Worm (Caenorhabditis elegans) whole organism, L1 larva: Measurements from ENCODE around the gene catp-7.

ENCODE experiments used
- C04F5.9 ChIP-seq: sonication (generic microtip); optimal IDR thresholded peaks from 2 replicates; lab custom pipeline; 2016; ENCODE audit warnings: missing genetic modification characterization, missing compliant biosample characterization
- F16B12.6 ChIP-seq: fragments of 150-350 bp; optimal IDR thresholded peaks from 2 replicates; lab custom pipeline; 2014; ENCODE audit warnings: missing biosample characterization, missing genetic modification characterization
- ama-1 ChIP-seq: fragments of 150-350 bp; optimal IDR thresholded peaks from 2 replicates; lab custom pipeline; 2014
- ceh-82 ChIP-seq, 3 experiments: fragments of 150-350 bp in 1 of 3; sonication (generic microtip) in 2 of 3; optimal IDR thresholded peaks; 2 replicates each; lab custom pipeline; 2014 to 2017; ENCODE audit warnings: missing biosample characterization in 3 of 3, missing genetic modification characterization in 3 of 3
- ceh-90 ChIP-seq: sonication (generic microtip); optimal IDR thresholded peaks from 2 replicates; lab custom pipeline; 2016; ENCODE audit warnings: missing genetic modification characterization, missing compliant biosample characterization
- ces-1 ChIP-seq: fragments of 150-350 bp; optimal IDR thresholded peaks from 2 replicates; lab custom pipeline; 2014; ENCODE audit warnings: missing biosample characterization, missing genetic modification reagents, missing genetic modification characterization
- efl-1 ChIP-seq, 4 experiments: fragments of 150-350 bp; optimal IDR thresholded peaks in 3 of 4; peaks in 1 of 4; 1 replicate in 1 of 4; 2 replicates in 3 of 4; lab custom pipeline; 2014; ENCODE audit warnings: missing biosample characterization in 2 of 4, missing genetic modification characterization in 2 of 4, missing genetic modification reagents in 2 of 4
- egl-27 ChIP-seq, 2 experiments: fragments of 150-350 bp in 1 of 2; sonication (generic microtip); optimal IDR thresholded peaks; 3 replicates each; lab custom pipeline; 2017 to 2018; ENCODE audit warnings: missing biosample characterization in 2 of 2, missing genetic modification characterization in 2 of 2, missing genetic modification reagents in 2 of 2
- elt-2 ChIP-seq: sonication (generic microtip); optimal IDR thresholded peaks from 2 replicates; lab custom pipeline; 2016; ENCODE audit warnings: missing genetic modification characterization, mild to moderate bottlenecking, inconsistent platforms, missing compliant biosample characterization, missing genetic modification reagents
- ets-5 ChIP-seq: fragments of 200-800 bp; sonication (Bioruptor generic); IDR thresholded peaks from 2 replicates; pipeline ENCODE4 v1.3.6; 2022; ENCODE audit warnings: missing genetic modification characterization, missing compliant biosample characterization
- fkh-4 ChIP-seq: sonication (generic microtip); optimal IDR thresholded peaks from 2 replicates; lab custom pipeline; 2016; ENCODE audit warnings: missing compliant biosample characterization, missing genetic modification characterization, borderline replicate concordance
- fkh-8 ChIP-seq: sonication (generic microtip); optimal IDR thresholded peaks from 2 replicates; lab custom pipeline; 2016; ENCODE audit warnings: mild to moderate bottlenecking, missing genetic modification characterization, missing compliant biosample characterization
- hlh-17 ChIP-seq: fragments of 200-800 bp; sonication (Bioruptor generic); optimal IDR thresholded peaks from 2 replicates; lab custom pipeline; 2018; ENCODE audit warnings: missing genetic modification characterization, mild to moderate bottlenecking, missing compliant biosample characterization, moderate library complexity, borderline replicate concordance
- hlh-4 ChIP-seq: sonication (generic microtip); optimal IDR thresholded peaks from 2 replicates; lab custom pipeline; 2016; ENCODE audit warnings: mild to moderate bottlenecking, missing genetic modification characterization, missing compliant biosample characterization
- hpl-2 ChIP-seq: fragments of 150-350 bp; optimal IDR thresholded peaks from 2 replicates; lab custom pipeline; 2014; ENCODE audit warnings: missing biosample characterization, missing genetic modification reagents, missing genetic modification characterization
- lin-14 ChIP-seq: fragments of 200-800 bp; sonication (Bioruptor generic); optimal IDR thresholded peaks from 2 replicates; lab custom pipeline; 2018; ENCODE audit warnings: mild to moderate bottlenecking, missing genetic modification characterization, moderate library complexity, missing compliant biosample characterization
- lin-35 ChIP-seq, 2 experiments: fragments of 150-350 bp; optimal IDR thresholded peaks; 2 replicates each; lab custom pipeline; 2014; ENCODE audit warnings: missing biosample characterization in 2 of 2, missing genetic modification characterization in 2 of 2, missing genetic modification reagents in 2 of 2
- lin-39 ChIP-seq: fragments of 150-350 bp; optimal IDR thresholded peaks from 2 replicates; lab custom pipeline; 2014; ENCODE audit warnings: missing biosample characterization, missing genetic modification reagents, missing genetic modification characterization
- lir-3 ChIP-seq: sonication (generic microtip); optimal IDR thresholded peaks from 2 replicates; lab custom pipeline; 2016; ENCODE audit warnings: mild to moderate bottlenecking, missing genetic modification characterization, moderate library complexity, missing compliant biosample characterization; ENCODE audit not compliant: poor library complexity
- lsy-2 ChIP-seq, 2 experiments: fragments of 150-350 bp; optimal IDR thresholded peaks; 2 replicates each; lab custom pipeline; 2014; ENCODE audit warnings: missing biosample characterization in 2 of 2, missing genetic modification characterization in 2 of 2
- nhr-20 ChIP-seq: sonication (generic microtip); optimal IDR thresholded peaks from 2 replicates; lab custom pipeline; 2016; ENCODE audit warnings: mild to moderate bottlenecking, missing genetic modification characterization, missing compliant biosample characterization
- nhr-28 ChIP-seq: fragments of 150-350 bp; optimal IDR thresholded peaks from 2 replicates; lab custom pipeline; 2014; ENCODE audit warnings: missing biosample characterization, missing genetic modification characterization
- nhr-71 ChIP-seq: sonication (generic microtip); optimal IDR thresholded peaks from 2 replicates; lab custom pipeline; 2016; ENCODE audit warnings: mild to moderate bottlenecking, missing genetic modification characterization, moderate library complexity, missing compliant biosample characterization
- nhr-90 ChIP-seq: sonication (generic microtip); optimal IDR thresholded peaks from 2 replicates; lab custom pipeline; 2016; ENCODE audit warnings: mild to moderate bottlenecking, missing genetic modification characterization, missing compliant biosample characterization; ENCODE audit not compliant: poor library complexity
- pag-3 ChIP-seq: sonication (generic microtip); optimal IDR thresholded peaks from 2 replicates; lab custom pipeline; 2017; ENCODE audit warnings: missing genetic modification characterization, mild to moderate bottlenecking, missing compliant biosample characterization, antibody characterized with exemption, borderline replicate concordance; ENCODE audit not compliant: insufficient read depth
- pqm-1 ChIP-seq: sonication (generic microtip); optimal IDR thresholded peaks from 3 replicates; lab custom pipeline; 2017; ENCODE audit warnings: missing biosample characterization, missing genetic modification characterization
- rnt-1 ChIP-seq: sonication (generic microtip); optimal IDR thresholded peaks from 2 replicates; lab custom pipeline; 2016; ENCODE audit warnings: mild to moderate bottlenecking, missing genetic modification characterization, moderate library complexity, missing compliant biosample characterization
- skn-1 ChIP-seq: fragments of 150-350 bp; optimal IDR thresholded peaks from 2 replicates; lab custom pipeline; 2014; ENCODE audit warnings: missing biosample characterization, missing genetic modification characterization
- snpc-4 ChIP-seq: fragments of 150-350 bp; optimal IDR thresholded peaks from 2 replicates; lab custom pipeline; 2014; ENCODE audit warnings: missing biosample characterization, missing genetic modification characterization
- sptf-1 ChIP-seq: fragments of 150-350 bp; optimal IDR thresholded peaks from 2 replicates; lab custom pipeline; 2014; ENCODE audit warnings: missing biosample characterization, missing genetic modification characterization
- sup-37 ChIP-seq: fragments of 200-800 bp; sonication (Bioruptor generic); optimal IDR thresholded peaks from 2 replicates; lab custom pipeline; 2018; ENCODE audit warnings: mild to moderate bottlenecking, missing genetic modification characterization, missing compliant biosample characterization
- swsn-7 ChIP-seq: sonication (generic microtip); optimal IDR thresholded peaks from 2 replicates; lab custom pipeline; 2016; ENCODE audit warnings: missing genetic modification characterization, missing compliant biosample characterization
- unc-30 ChIP-seq: sonication (generic microtip); optimal IDR thresholded peaks from 2 replicates; lab custom pipeline; 2017; ENCODE audit warnings: missing biosample characterization, missing genetic modification characterization
- unc-62 ChIP-seq: fragments of 150-350 bp; optimal IDR thresholded peaks from 2 replicates; lab custom pipeline; 2014; ENCODE audit warnings: missing biosample characterization, missing genetic modification reagents, missing genetic modification characterization
- unc-86 ChIP-seq: sonication (generic microtip); optimal IDR thresholded peaks from 2 replicates; lab custom pipeline; 2016; ENCODE audit warnings: missing genetic modification characterization, missing compliant biosample characterization
- unc-98 ChIP-seq: fragments of 200-800 bp; sonication (Bioruptor generic); IDR thresholded peaks from 2 replicates; pipeline ENCODE4 v1.3.6; 2022; ENCODE audit warnings: missing genetic modification characterization, missing compliant biosample characterization
- ztf-4 ChIP-seq: fragments of 150-350 bp; optimal IDR thresholded peaks from 2 replicates; lab custom pipeline; 2014; ENCODE audit warnings: missing biosample characterization, missing genetic modification characterization

Gene catp-7

ce11 chrIV:8585076-8586033, at the start of gene catp-7:
Gene catp-7, plus strand, starts transcription at chrIV:8585983.
- TF ChIP-seq efl-1 (optimal IDR thresholded peaks at IDR 0.05; lab: Kevin White, UChicago) (no peak), efl-1 (GFP tag; optimal IDR thresholded peaks at IDR 0.05 in 1 of 2; lab: Kevin White, UChicago) (peak in 1 of 2 experiments; percentile 86), unc-98 (GFP tag; lab: Robert Waterston, UW) (no peak), nhr-90 (peak; percentile 15), unc-62 (GFP tag; lab: Kevin White, UChicago) (no peak), lin-39 (tag; lab: Kevin White, UChicago) (no peak), pqm-1 (no peak), hpl-2 (peak; percentile 6), egl-27 (tag; optimal IDR thresholded peaks at IDR 0.05; lab: Kevin White, UChicago) (no peak), unc-86 (tag; lab: Kevin White, UChicago) (no peak), ama-1 (lab: Kevin White, UChicago) (peak; percentile 34), pag-3 (no peak), lin-35 (GFP tag; optimal IDR thresholded peaks at IDR 0.05; lab: Kevin White, UChicago) (peak in 1 of 2 experiments; percentile 56), snpc-4 (tag; lab: Kevin White, UChicago) (no peak), F16B12.6 (tag; lab: Kevin White, UChicago) (no peak), nhr-71 (tag; lab: Kevin White, UChicago) (peak; percentile 41), ets-5 (no peak), skn-1 (tag; lab: Kevin White, UChicago) (no peak), fkh-8 (tag; lab: Kevin White, UChicago) (no peak), lsy-2 (tag; optimal IDR thresholded peaks at IDR 0.05; lab: Kevin White, UChicago) (peak in 1 of 2 experiments; percentile 13), nhr-20 (tag; lab: Kevin White, UChicago) (peak; percentile 32), ceh-90 (no peak), elt-2 (tag; lab: Kevin White, UChicago) (peak; percentile 97), nhr-28 (tag; lab: Kevin White, UChicago) (no peak), ces-1 (GFP tag; lab: Kevin White, UChicago) (no peak), lin-14 (GFP tag; lab: Kevin White, UChicago) (peak; percentile 12), swsn-7 (no peak), ceh-82 (tag; optimal IDR thresholded peaks at IDR 0.05; lab: Kevin White, UChicago) (no peak), hlh-17 (GFP tag; lab: Kevin White, UChicago) (no peak), lir-3 (tag; lab: Kevin White, UChicago) (no peak), fkh-4 (tag; lab: Kevin White, UChicago) (no peak), ztf-4 (tag; lab: Kevin White, UChicago) (no peak), unc-30 (tag; lab: Kevin White, UChicago) (no peak), sup-37 (GFP tag; lab: Kevin White, UChicago) (no peak), rnt-1 (tag; lab: Kevin White, UChicago) (no peak), sptf-1 (tag; lab: Kevin White, UChicago) (no peak)
- TF ChIP-seq, all 84 proteins: peak for 10

ce11 chrIV:8538011-8538658, 47.6 kb upstream of the catp-7 start:
- TF ChIP-seq hlh-4 (tag; lab: Kevin White, UChicago) (no peak), ceh-82 (tag; optimal IDR thresholded peaks at IDR 0.05; lab: Kevin White, UChicago) (no peak), elt-2 (tag; lab: Kevin White, UChicago) (peak; percentile 27), F16B12.6 (tag; lab: Kevin White, UChicago) (no peak), C04F5.9 (tag; lab: Kevin White, UChicago) (no peak), nhr-20 (tag; lab: Kevin White, UChicago) (peak; percentile 1), skn-1 (tag; lab: Kevin White, UChicago) (no peak), nhr-90 (peak; percentile 29)
